Worm (Caenorhabditis elegans) whole organism, late embryonic: ENCODE measurements around the gene R11F4.2.

Source experiments
- ahr-1 ChIP-seq: sonication (generic microtip); optimal IDR thresholded peaks from 2 replicates; lab custom pipeline; 2016; ENCODE audit warnings: missing genetic modification characterization, missing compliant biosample characterization
- madf-2 ChIP-seq: sonication (generic microtip); optimal IDR thresholded peaks from 2 replicates; lab custom pipeline; 2017; ENCODE audit warnings: missing genetic modification characterization, missing compliant biosample characterization

- TF ChIP-seq ahr-1 (tag; lab: Kevin White, UChicago) (no peak), madf-2 (tag; lab: Kevin White, UChicago) (no peak)
Observed at ce11 chrII:4071075-4071474, 11.8 kb upstream of the R11F4.2 start.
